Worm (Caenorhabditis elegans) whole organism, young adult: ENCODE data around the gene F48E3.9.
A peak's percentile ranks its signal among the peaks of the same experiment; 100 is the strongest.

Experiments
- B0261.1 ChIP-seq: sonication (generic microtip); optimal IDR thresholded peaks from 2 replicates; lab custom pipeline; 2016; ENCODE audit warnings: mild to moderate bottlenecking, missing genetic modification characterization, moderate library complexity, missing compliant biosample characterization
- D2030.7 ChIP-seq: fragments of 200-800 bp; sonication (Bioruptor generic); IDR thresholded peaks from 2 replicates; pipeline ENCODE4 v1.3.6; 2022; ENCODE audit warnings: missing genetic modification reagents, missing genetic modification characterization, missing compliant biosample characterization
- F33H1.4 ChIP-seq: fragments of 200-800 bp; sonication (Bioruptor generic); IDR thresholded peaks from 2 replicates; pipeline ENCODE4 v1.3.6; 2022; ENCODE audit warnings: missing genetic modification reagents, missing genetic modification characterization, missing compliant biosample characterization
- F37B4.10 ChIP-seq: fragments of 200-800 bp; sonication (Bioruptor generic); IDR thresholded peaks from 2 replicates; pipeline ENCODE4 v1.3.6; 2022; ENCODE audit warnings: missing genetic modification characterization, missing compliant biosample characterization
- F39B2.1 ChIP-seq: fragments of 200-800 bp; sonication (Bioruptor generic); IDR thresholded peaks from 2 replicates; pipeline ENCODE4 v1.3.6; 2022; ENCODE audit warnings: missing genetic modification reagents, missing genetic modification characterization, missing compliant biosample characterization
- F52B5.7 ChIP-seq: sonication (generic microtip); optimal IDR thresholded peaks from 2 replicates; lab custom pipeline; 2016; ENCODE audit warnings: mild to moderate bottlenecking, missing genetic modification characterization, missing compliant biosample characterization
- F55B11.4 ChIP-seq: sonication (generic microtip); optimal IDR thresholded peaks from 2 replicates; lab custom pipeline; 2016; ENCODE audit warnings: missing compliant biosample characterization, missing genetic modification characterization, borderline replicate concordance; ENCODE audit not compliant: insufficient read depth
- T07F8.4 ChIP-seq: sonication (generic microtip); optimal IDR thresholded peaks from 2 replicates; lab custom pipeline; 2016; ENCODE audit warnings: mild to moderate bottlenecking, missing genetic modification characterization, moderate library complexity, missing compliant biosample characterization
- Y67H2A.10 ChIP-seq: fragments of 200-800 bp; sonication (Bioruptor generic); conservative IDR thresholded peaks from 2 replicates; pipeline ENCODE4 v1.3.6; 2022; ENCODE audit warnings: missing genetic modification reagents, missing genetic modification characterization, missing compliant biosample characterization
- Y95B8A.8 ChIP-seq: fragments of 200-800 bp; sonication (Bioruptor generic); IDR thresholded peaks from 2 replicates; pipeline ENCODE4 v1.3.6; 2022; ENCODE audit warnings: missing genetic modification reagents, missing genetic modification characterization, missing compliant biosample characterization
- akir-1 ChIP-seq: fragments of 200-800 bp; sonication (Bioruptor generic); optimal IDR thresholded peaks from 2 replicates; lab custom pipeline; 2018; ENCODE audit warnings: mild to moderate bottlenecking, missing genetic modification characterization, moderate library complexity, missing compliant biosample characterization
- attf-6 ChIP-seq: fragments of 200-800 bp; sonication (Bioruptor generic); IDR thresholded peaks from 2 replicates; pipeline ENCODE4 v1.3.6; 2022; ENCODE audit warnings: missing genetic modification reagents, missing genetic modification characterization, missing compliant biosample characterization
- cebp-1 ChIP-seq, 2 experiments: fragments of 200-800 bp in 1 of 2; sonication (Bioruptor generic) in 1 of 2; sonication (generic microtip) in 1 of 2; IDR thresholded peaks in 1 of 2; optimal IDR thresholded peaks in 1 of 2; 2 replicates each; pipeline versions ENCODE4 v1.3.6 to Lab custom; 2017 to 2022; ENCODE audit warnings: missing compliant biosample characterization in 2 of 2, missing genetic modification characterization in 2 of 2, mild to moderate bottlenecking in 1 of 2, missing genetic modification reagents in 1 of 2, moderate library complexity in 1 of 2
- cebp-2 ChIP-seq: fragments of 200-800 bp; sonication (Bioruptor generic); IDR thresholded peaks from 2 replicates; pipeline ENCODE4 v1.3.6; 2022; ENCODE audit warnings: missing genetic modification characterization, missing compliant biosample characterization
- ceh-100 ChIP-seq: fragments of 200-800 bp; sonication (Bioruptor generic); IDR thresholded peaks from 2 replicates; pipeline ENCODE4 v1.3.6; 2022; ENCODE audit warnings: missing genetic modification reagents, missing genetic modification characterization, missing compliant biosample characterization
- ceh-27 ChIP-seq: fragments of 200-800 bp; sonication (Bioruptor generic); optimal IDR thresholded peaks from 2 replicates; lab custom pipeline; 2018; ENCODE audit warnings: mild to moderate bottlenecking, missing genetic modification characterization, moderate library complexity, missing compliant biosample characterization
- ceh-58 ChIP-seq: fragments of 200-800 bp; sonication (Bioruptor generic); IDR thresholded peaks from 2 replicates; pipeline ENCODE4 v1.3.6; 2022; ENCODE audit warnings: missing genetic modification characterization, missing compliant biosample characterization
- chd-7 ChIP-seq: sonication (generic microtip); optimal IDR thresholded peaks from 2 replicates; lab custom pipeline; 2016; ENCODE audit warnings: mild to moderate bottlenecking, missing genetic modification characterization, moderate library complexity, missing compliant biosample characterization
- dpff-1 ChIP-seq: sonication (generic microtip); optimal IDR thresholded peaks from 2 replicates; lab custom pipeline; 2017; ENCODE audit warnings: mild to moderate bottlenecking, missing genetic modification characterization, missing compliant biosample characterization
- dpl-1 ChIP-seq: fragments of 150-350 bp; optimal IDR thresholded peaks from 2 replicates; lab custom pipeline; 2014; ENCODE audit warnings: missing biosample characterization, missing genetic modification reagents, missing genetic modification characterization
- egl-44 ChIP-seq: fragments of 200-800 bp; sonication (Bioruptor generic); IDR thresholded peaks from 2 replicates; pipeline ENCODE4 v1.3.6; 2022; ENCODE audit warnings: missing genetic modification reagents, missing genetic modification characterization, missing compliant biosample characterization
- egrh-3 ChIP-seq: fragments of 200-800 bp; sonication (Bioruptor generic); IDR thresholded peaks from 2 replicates; pipeline ENCODE4 v1.3.6; 2022; ENCODE audit warnings: missing genetic modification reagents, missing genetic modification characterization, missing compliant biosample characterization
- gei-17 ChIP-seq: fragments of 200-800 bp; sonication (Bioruptor generic); optimal IDR thresholded peaks from 2 replicates; lab custom pipeline; 2018; ENCODE audit warnings: mild to moderate bottlenecking, missing genetic modification characterization, missing compliant biosample characterization
- hlh-26 ChIP-seq: fragments of 200-800 bp; sonication (Bioruptor generic); conservative IDR thresholded peaks from 2 replicates; pipeline ENCODE4 v1.3.6; 2022; ENCODE audit warnings: missing genetic modification reagents, missing genetic modification characterization, missing compliant biosample characterization
- hmg-1.2 ChIP-seq: fragments of 200-800 bp; sonication (Bioruptor generic); IDR thresholded peaks from 2 replicates; pipeline ENCODE4 v1.3.6; 2022; ENCODE audit warnings: missing genetic modification reagents, missing genetic modification characterization, missing compliant biosample characterization
- hsf-1 ChIP-seq: fragments of 200-800 bp; sonication (Bioruptor generic); IDR thresholded peaks from 2 replicates; pipeline ENCODE4 v1.3.6; 2022; ENCODE audit warnings: missing genetic modification reagents, missing genetic modification characterization, missing compliant biosample characterization
- let-526 ChIP-seq: fragments of 200-800 bp; sonication (Bioruptor generic); IDR thresholded peaks from 2 replicates; pipeline ENCODE4 v1.3.6; 2022; ENCODE audit warnings: missing genetic modification reagents, missing genetic modification characterization, missing compliant biosample characterization
- let-607 ChIP-seq, 2 experiments: fragments of 200-800 bp in 1 of 2; sonication (Bioruptor generic) in 1 of 2; sonication (generic microtip) in 1 of 2; optimal IDR thresholded peaks; 2 replicates each; lab custom pipeline; 2016 to 2018; ENCODE audit warnings: mild to moderate bottlenecking in 2 of 2, missing compliant biosample characterization in 2 of 2, missing genetic modification characterization in 2 of 2, moderate library complexity in 2 of 2, missing genotype in 1 of 2
- lir-1 ChIP-seq: fragments of 200-800 bp; sonication (Bioruptor generic); conservative IDR thresholded peaks from 2 replicates; pipeline ENCODE4 v1.3.6; 2022; ENCODE audit warnings: missing genetic modification reagents, missing genetic modification characterization, missing compliant biosample characterization
- lsl-1 ChIP-seq: fragments of 200-800 bp; sonication (Bioruptor generic); optimal IDR thresholded peaks from 2 replicates; lab custom pipeline; 2018; ENCODE audit warnings: mild to moderate bottlenecking, missing genetic modification characterization, moderate library complexity, missing compliant biosample characterization
- madf-8 ChIP-seq: fragments of 200-800 bp; sonication (Bioruptor generic); conservative IDR thresholded peaks from 2 replicates; pipeline ENCODE4 v1.3.6; 2022; ENCODE audit warnings: missing genetic modification reagents, missing genetic modification characterization, missing compliant biosample characterization
- nfya-2 ChIP-seq: fragments of 200-800 bp; sonication (Bioruptor generic); IDR thresholded peaks from 2 replicates; pipeline ENCODE4 v1.3.6; 2022; ENCODE audit warnings: missing genetic modification reagents, missing genetic modification characterization, missing compliant biosample characterization
- nhr-179 ChIP-seq: sonication (generic microtip); optimal IDR thresholded peaks from 2 replicates; lab custom pipeline; 2016; ENCODE audit warnings: mild to moderate bottlenecking, missing genetic modification characterization, missing compliant biosample characterization
- nhr-80 ChIP-seq: sonication (generic microtip); optimal IDR thresholded peaks from 2 replicates; lab custom pipeline; 2016; ENCODE audit warnings: missing genetic modification characterization, missing compliant biosample characterization
- pha-4 ChIP-seq: fragments of 150-350 bp; sonication (generic microtip); optimal IDR thresholded peaks from 2 replicates; lab custom pipeline; 2014; ENCODE audit warnings: missing biosample characterization, missing genetic modification reagents, missing genetic modification characterization
- rec-8 ChIP-seq, 2 experiments: sonication (generic microtip); optimal IDR thresholded peaks; 2 replicates each; lab custom pipeline; 2016; ENCODE audit warnings: mild to moderate bottlenecking in 2 of 2, missing genetic modification characterization in 2 of 2, missing genetic modification reagents in 2 of 2, missing genotype in 2 of 2, missing biosample characterization in 1 of 2, missing compliant biosample characterization in 1 of 2, moderate library complexity in 1 of 2
- sea-2 ChIP-seq: fragments of 200-800 bp; sonication (Bioruptor generic); IDR thresholded peaks from 2 replicates; pipeline ENCODE4 v1.3.6; 2022; ENCODE audit warnings: missing genetic modification characterization, missing compliant biosample characterization
- snpc-1.3 ChIP-seq: sonication (generic microtip); optimal IDR thresholded peaks from 2 replicates; lab custom pipeline; 2017; ENCODE audit warnings: missing genetic modification characterization, mild to moderate bottlenecking, missing compliant biosample characterization, antibody characterized with exemption, moderate library complexity, missing genotype, missing genetic modification reagents; ENCODE audit not compliant: insufficient read depth
- unc-62 ChIP-seq: fragments of 150-350 bp; optimal IDR thresholded peaks from 2 replicates; lab custom pipeline; 2014; ENCODE audit warnings: missing biosample characterization, missing genetic modification reagents, missing genetic modification characterization
- ztf-3 ChIP-seq: fragments of 200-800 bp; sonication (Bioruptor generic); optimal IDR thresholded peaks from 2 replicates; lab custom pipeline; 2018; ENCODE audit warnings: mild to moderate bottlenecking, missing genetic modification characterization, missing compliant biosample characterization
- ztf-6 ChIP-seq: fragments of 200-800 bp; sonication (Bioruptor generic); IDR thresholded peaks from 2 replicates; pipeline ENCODE4 v1.3.6; 2022; ENCODE audit warnings: missing genetic modification reagents, missing genetic modification characterization, missing compliant biosample characterization

F48E3.9 gene

ce11 chrX:7445734-7446133, 35.1 kb upstream of the F48E3.9 start:
- TF ChIP-seq Y95B8A.8 (GFP tag; lab: Robert Waterston, UW) (no peak), cebp-2 (GFP tag; lab: Robert Waterston, UW) (no peak), attf-6 (GFP tag; lab: Robert Waterston, UW) (no peak), rec-8 (tag; optimal IDR thresholded peaks at IDR 0.05; lab: Kevin White, UChicago) (no peak), let-607 (tag; optimal IDR thresholded peaks at IDR 0.05; lab: Kevin White, UChicago) (peak in 1 of 2 experiments; percentile 8), chd-7 (tag; lab: Kevin White, UChicago) (no peak), cebp-1 (GFP tag; IDR thresholded peaks at IDR 0.05; lab: Robert Waterston, UW) (no peak), cebp-1 (tag; optimal IDR thresholded peaks at IDR 0.05; lab: Kevin White, UChicago) (peak; percentile 30), F39B2.1 (no peak), madf-8 (no peak), D2030.7 (GFP tag; lab: Robert Waterston, UW) (no peak), dpl-1 (no peak), egrh-3 (GFP tag; lab: Robert Waterston, UW) (no peak), nhr-179 (tag; lab: Kevin White, UChicago) (no peak), ceh-100 (GFP tag; lab: Robert Waterston, UW) (no peak), let-526 (GFP tag; lab: Robert Waterston, UW) (no peak), gei-17 (GFP tag; lab: Kevin White, UChicago) (no peak), T07F8.4 (no peak), pha-4 (tag; lab: Kevin White, UChicago) (no peak), nhr-80 (peak; percentile 85), F37B4.10 (GFP tag; lab: Robert Waterston, UW) (no peak), hmg-1.2 (GFP tag; lab: Robert Waterston, UW) (no peak), egl-44 (no peak), dpff-1 (tag; lab: Kevin White, UChicago) (no peak), F55B11.4 (no peak), ceh-58 (no peak), unc-62 (peak; percentile 10), lir-1 (GFP tag; lab: Robert Waterston, UW) (no peak)

- TF ChIP-seq unc-62 (no peak), lsl-1 (GFP tag; lab: Kevin White, UChicago) (no peak), sea-2 (GFP tag; lab: Robert Waterston, UW) (no peak), hlh-26 (no peak)
Observed at ce11 chrX:7446485-7446884, 34.4 kb upstream of the F48E3.9 start.

- TF ChIP-seq ceh-27 (GFP tag; lab: Kevin White, UChicago): no peak
- no peak for TF ChIP-seq B0261.1 (tag; lab: Kevin White, UChicago)
- TF ChIP-seq gei-17 (GFP tag; lab: Kevin White, UChicago): no peak
- TF ChIP-seq rec-8 (tag; optimal IDR thresholded peaks at IDR 0.05; lab: Kevin White, UChicago): no peak
Observed at ce11 chrX:7447340-7447739, 33.5 kb upstream of the F48E3.9 start.

- TF ChIP-seq ztf-6 (no peak), nfya-2 (GFP tag; lab: Robert Waterston, UW) (no peak), Y67H2A.10 (GFP tag; lab: Robert Waterston, UW) (no peak), F52B5.7 (no peak), hsf-1 (no peak), ztf-3 (GFP tag; lab: Kevin White, UChicago) (no peak), F33H1.4 (GFP tag; lab: Robert Waterston, UW) (no peak), snpc-1.3 (tag; lab: Kevin White, UChicago) (no peak), akir-1 (GFP tag; lab: Kevin White, UChicago) (no peak), madf-8 (no peak)
Observed at ce11 chrX:7452606-7453005, 28.2 kb upstream of the F48E3.9 start.
